Fruit fly (Drosophila melanogaster) whole organism, embryonic: ENCODE results near the gene CG2747.

Source experiments
- Atf3 ChIP-seq: fragments of 200-800 bp; sonication (Bioruptor generic); optimal IDR thresholded peaks from 3 replicates; lab custom pipeline; 2016; ENCODE audit warnings: missing biosample characterization, missing genetic modification characterization
- CG10366 ChIP-seq: fragments of 200-800 bp; sonication (Bioruptor generic); IDR thresholded peaks from 2 replicates; pipeline ENCODE4 v1.3.6; 2022; ENCODE audit warnings: missing biosample characterization, missing genetic modification characterization
- CG11093 ChIP-seq: fragments of 200-800 bp; sonication (Bioruptor generic); IDR thresholded peaks from 3 replicates; pipeline ENCODE4 v1.3.6; 2022; ENCODE audit warnings: missing biosample characterization, missing genetic modification characterization
- CG12104 ChIP-seq: fragments of 200-800 bp; sonication (Bioruptor generic); optimal IDR thresholded peaks from 3 replicates; lab custom pipeline; 2016; ENCODE audit warnings: missing biosample characterization, missing genetic modification characterization
- CG13123 ChIP-seq: fragments of 200-800 bp; sonication (Bioruptor generic); optimal IDR thresholded peaks from 2 replicates; lab custom pipeline; 2016; ENCODE audit warnings: missing biosample characterization, missing genetic modification characterization
- CG15073 ChIP-seq: fragments of 200-800 bp; sonication (Bioruptor generic); optimal IDR thresholded peaks from 2 replicates; lab custom pipeline; 2016; ENCODE audit warnings: missing biosample characterization, missing genetic modification characterization
- CG15479 ChIP-seq: fragments of 200-800 bp; sonication (Bioruptor generic); optimal IDR thresholded peaks from 3 replicates; lab custom pipeline; 2019; ENCODE audit warnings: missing biosample characterization, mild to moderate bottlenecking, missing genetic modification characterization, moderate library complexity
- CG15601 ChIP-seq: fragments of 200-800 bp; sonication (Bioruptor generic); optimal IDR thresholded peaks from 3 replicates; lab custom pipeline; 2019; ENCODE audit warnings: missing biosample characterization, mild to moderate bottlenecking, missing genetic modification characterization, moderate library complexity
- CG1603 ChIP-seq: fragments of 200-800 bp; sonication (Bioruptor generic); optimal IDR thresholded peaks from 2 replicates; lab custom pipeline; 2019; ENCODE audit warnings: missing biosample characterization, mild to moderate bottlenecking, missing genetic modification characterization, moderate library complexity
- CG1647 ChIP-seq: fragments of 200-800 bp; sonication (Bioruptor generic); optimal IDR thresholded peaks from 3 replicates; lab custom pipeline; 2016; ENCODE audit warnings: missing biosample characterization, missing genetic modification characterization
- CG18262 ChIP-seq: fragments of 200-800 bp; optimal IDR thresholded peaks from 3 replicates; lab custom pipeline; 2019; ENCODE audit warnings: missing biosample characterization, mild to moderate bottlenecking, missing genetic modification characterization, moderate library complexity
- CG18599 ChIP-seq: fragments of 200-800 bp; sonication (Bioruptor generic); optimal IDR thresholded peaks from 3 replicates; lab custom pipeline; 2017; ENCODE audit warnings: missing biosample characterization, missing genetic modification characterization, mild to moderate bottlenecking, moderate library complexity, missing genetic modification reagents
- CG2120 ChIP-seq: fragments of 200-800 bp; sonication (Bioruptor generic); optimal IDR thresholded peaks from 3 replicates; lab custom pipeline; 2016; ENCODE audit warnings: missing biosample characterization, missing genetic modification characterization
- CG30431 ChIP-seq: fragments of 200-800 bp; sonication (Bioruptor generic); optimal IDR thresholded peaks from 2 replicates; lab custom pipeline; 2017; ENCODE audit warnings: missing biosample characterization, missing genetic modification characterization
- CG3163 ChIP-seq: fragments of 200-800 bp; sonication (Bioruptor generic); optimal IDR thresholded peaks from 3 replicates; lab custom pipeline; 2016; ENCODE audit warnings: missing biosample characterization, missing genetic modification characterization
- CG32767 ChIP-seq: fragments of 200-800 bp; sonication (Bioruptor generic); IDR thresholded peaks from 2 replicates; pipeline ENCODE4 v1.3.6; 2022; ENCODE audit warnings: missing biosample characterization, missing genetic modification characterization
- CG4404 ChIP-seq: fragments of 200-800 bp; sonication (Bioruptor generic); IDR thresholded peaks from 2 replicates; pipeline ENCODE4 v1.3.6; 2022; ENCODE audit warnings: missing biosample characterization, missing genetic modification characterization
- CG6272 ChIP-seq: fragments of 200-800 bp; sonication (Bioruptor generic); IDR thresholded peaks from 2 replicates; pipeline ENCODE4 v1.3.6; 2022; ENCODE audit warnings: missing biosample characterization, missing genetic modification characterization
- CG6689 ChIP-seq: fragments of 200-800 bp; sonication (Bioruptor generic); IDR thresholded peaks from 2 replicates; pipeline ENCODE4 v1.3.6; 2022; ENCODE audit warnings: missing biosample characterization, missing genetic modification characterization
- CG6765 ChIP-seq: fragments of 200-800 bp; sonication (Bioruptor generic); optimal IDR thresholded peaks from 3 replicates; lab custom pipeline; 2017; ENCODE audit warnings: missing biosample characterization, mild to moderate bottlenecking, missing genetic modification characterization
- Dfd ChIP-seq, 2 experiments: fragments of >200 bp; optimal IDR thresholded peaks; 2 replicates each; lab custom pipeline; 2017; ENCODE audit warnings: missing biosample characterization in 2 of 2, missing genetic modification characterization in 2 of 2
- Doc2 ChIP-seq: fragments of 200-800 bp; sonication (Bioruptor generic); IDR thresholded peaks from 2 replicates; pipeline ENCODE4 v1.3.6; 2022; ENCODE audit warnings: missing biosample characterization, missing genetic modification characterization
- E2f2 ChIP-seq: fragments of 200-800 bp; sonication (Bioruptor generic); IDR thresholded peaks from 2 replicates; pipeline ENCODE4 v1.3.6; 2022; ENCODE audit warnings: missing biosample characterization, missing genetic modification characterization
- Fer1 ChIP-seq: fragments of 200-800 bp; sonication (Bioruptor generic); optimal IDR thresholded peaks from 2 replicates; lab custom pipeline; 2017; ENCODE audit warnings: missing biosample characterization, mild to moderate bottlenecking, missing genetic modification characterization
- Hand ChIP-seq: fragments of 200-800 bp; sonication (Bioruptor generic); optimal IDR thresholded peaks from 2 replicates; lab custom pipeline; 2017; ENCODE audit warnings: mild to moderate bottlenecking, missing biosample characterization, missing genetic modification reagents, missing genetic modification characterization
- Hey ChIP-seq: fragments of 200-800 bp; sonication (Bioruptor generic); optimal IDR thresholded peaks from 3 replicates; lab custom pipeline; 2018; ENCODE audit warnings: missing biosample characterization, mild to moderate bottlenecking, missing genetic modification characterization
- Hmr ChIP-seq: fragments of 200-800 bp; sonication (Bioruptor generic); optimal IDR thresholded peaks from 3 replicates; lab custom pipeline; 2017; ENCODE audit warnings: mild to moderate bottlenecking, missing biosample characterization, missing genetic modification reagents, missing genetic modification characterization
- Hr51 ChIP-seq, 2 experiments: fragments of 200-800 bp; sonication (Bioruptor generic); optimal IDR thresholded peaks; 2 replicates in 1 of 2; 3 replicates in 1 of 2; lab custom pipeline; 2016 to 2018; ENCODE audit warnings: missing biosample characterization in 2 of 2, missing genetic modification characterization in 2 of 2, mild to moderate bottlenecking in 1 of 2, moderate library complexity in 1 of 2
- Hr78 ChIP-seq, 2 experiments: fragments of 200-800 bp in 1 of 2; fragments of >200 bp in 1 of 2; sonication (Bioruptor generic) in 1 of 2; optimal IDR thresholded peaks; 2 replicates each; lab custom pipeline; 2017 to 2019; ENCODE audit warnings: missing biosample characterization in 2 of 2, missing genetic modification characterization in 2 of 2, mild to moderate bottlenecking in 1 of 2, moderate library complexity in 1 of 2
- Nf-YB ChIP-seq: fragments of 200-800 bp; sonication (Bioruptor generic); optimal IDR thresholded peaks from 3 replicates; lab custom pipeline; 2019; ENCODE audit warnings: missing biosample characterization, mild to moderate bottlenecking, missing genetic modification characterization, moderate library complexity
- Spps ChIP-seq: fragments of 200-800 bp; sonication (Bioruptor generic); optimal IDR thresholded peaks from 2 replicates; lab custom pipeline; 2018; ENCODE audit warnings: missing biosample characterization, mild to moderate bottlenecking, missing genetic modification characterization
- Sry-δ ChIP-seq: fragments of 200-800 bp; sonication (Bioruptor generic); optimal IDR thresholded peaks from 2 replicates; lab custom pipeline; 2016; ENCODE audit warnings: missing biosample characterization, missing genetic modification characterization
- Usf ChIP-seq: fragments of 200-800 bp; sonication (Bioruptor generic); optimal IDR thresholded peaks from 2 replicates; lab custom pipeline; 2017; ENCODE audit warnings: missing genotype, missing biosample characterization, missing genetic modification characterization
- ac ChIP-seq: fragments of 200-800 bp; sonication (Bioruptor generic); optimal IDR thresholded peaks from 3 replicates; lab custom pipeline; 2017; ENCODE audit warnings: missing biosample characterization, mild to moderate bottlenecking, missing genetic modification characterization
- chif ChIP-seq, 2 experiments: fragments of 200-800 bp; sonication (Bioruptor generic); optimal IDR thresholded peaks; 3 replicates each; lab custom pipeline; 2016; ENCODE audit warnings: missing biosample characterization in 2 of 2, missing genetic modification characterization in 2 of 2
- dmrt11E ChIP-seq: fragments of 200-800 bp; sonication (Bioruptor generic); optimal IDR thresholded peaks from 3 replicates; lab custom pipeline; 2018; ENCODE audit warnings: missing biosample characterization, mild to moderate bottlenecking, missing genetic modification characterization, moderate library complexity
- fd96Cb ChIP-seq: fragments of 200-800 bp; sonication (Bioruptor generic); optimal IDR thresholded peaks from 2 replicates; lab custom pipeline; 2018; ENCODE audit warnings: missing biosample characterization, mild to moderate bottlenecking, missing genetic modification characterization, moderate library complexity
- gcm2 ChIP-seq: fragments of 200-800 bp; sonication (Bioruptor generic); optimal IDR thresholded peaks from 2 replicates; lab custom pipeline; 2016; ENCODE audit warnings: missing biosample characterization, missing genetic modification characterization
- grau ChIP-seq: fragments of 200-800 bp; optimal IDR thresholded peaks from 3 replicates; lab custom pipeline; 2019; ENCODE audit warnings: missing biosample characterization, mild to moderate bottlenecking, missing genetic modification characterization, moderate library complexity
- her ChIP-seq: fragments of 200-800 bp; sonication (Bioruptor generic); optimal IDR thresholded peaks from 2 replicates; lab custom pipeline; 2016; ENCODE audit warnings: missing biosample characterization, missing genetic modification characterization
- hkb ChIP-seq, 2 experiments: fragments of 200-800 bp in 1 of 2; fragments of >200 bp in 1 of 2; sonication (Bioruptor generic) in 1 of 2; IDR thresholded peaks in 1 of 2; optimal IDR thresholded peaks in 1 of 2; 2 replicates each; pipeline versions ENCODE4 v1.3.6 to Lab custom; 2017 to 2022; ENCODE audit warnings: missing biosample characterization in 1 of 2, missing genetic modification characterization in 1 of 2
- jing ChIP-seq: fragments of 200-800 bp; sonication (Bioruptor generic); optimal IDR thresholded peaks from 2 replicates; lab custom pipeline; 2018; ENCODE audit warnings: missing biosample characterization, mild to moderate bottlenecking, missing genetic modification characterization
- onecut ChIP-seq: fragments of 200-800 bp; sonication (Bioruptor generic); IDR thresholded peaks from 2 replicates; pipeline ENCODE4 v1.3.6; 2022; ENCODE audit warnings: missing biosample characterization, missing genetic modification characterization
- phol ChIP-seq: fragments of 200-800 bp; sonication (Bioruptor generic); optimal IDR thresholded peaks from 3 replicates; lab custom pipeline; 2018; ENCODE audit warnings: missing biosample characterization, mild to moderate bottlenecking, missing genetic modification characterization, moderate library complexity
- pnt ChIP-seq: fragments of 200-800 bp; sonication (Bioruptor generic); optimal IDR thresholded peaks from 3 replicates; lab custom pipeline; 2016; ENCODE audit warnings: missing biosample characterization, missing genetic modification characterization
- ranshi ChIP-seq: fragments of 200-800 bp; sonication (Bioruptor generic); IDR thresholded peaks from 2 replicates; pipeline ENCODE4 v1.3.6; 2022; ENCODE audit warnings: missing biosample characterization, missing genetic modification characterization
- stc ChIP-seq: fragments of 200-800 bp; sonication (Bioruptor generic); IDR thresholded peaks from 2 replicates; pipeline ENCODE4 v1.3.6; 2022; ENCODE audit warnings: missing biosample characterization, missing genetic modification characterization
- tgo ChIP-seq: fragments of 200-800 bp; sonication (Bioruptor generic); IDR thresholded peaks from 3 replicates; pipeline ENCODE4 v1.3.6; 2022; ENCODE audit warnings: missing biosample characterization, missing genetic modification characterization
- wek ChIP-seq: fragments of 200-800 bp; sonication (Bioruptor generic); optimal IDR thresholded peaks from 3 replicates; lab custom pipeline; 2018; ENCODE audit warnings: missing biosample characterization, mild to moderate bottlenecking, missing genetic modification characterization, moderate library complexity

Gene CG2747

DNA sequence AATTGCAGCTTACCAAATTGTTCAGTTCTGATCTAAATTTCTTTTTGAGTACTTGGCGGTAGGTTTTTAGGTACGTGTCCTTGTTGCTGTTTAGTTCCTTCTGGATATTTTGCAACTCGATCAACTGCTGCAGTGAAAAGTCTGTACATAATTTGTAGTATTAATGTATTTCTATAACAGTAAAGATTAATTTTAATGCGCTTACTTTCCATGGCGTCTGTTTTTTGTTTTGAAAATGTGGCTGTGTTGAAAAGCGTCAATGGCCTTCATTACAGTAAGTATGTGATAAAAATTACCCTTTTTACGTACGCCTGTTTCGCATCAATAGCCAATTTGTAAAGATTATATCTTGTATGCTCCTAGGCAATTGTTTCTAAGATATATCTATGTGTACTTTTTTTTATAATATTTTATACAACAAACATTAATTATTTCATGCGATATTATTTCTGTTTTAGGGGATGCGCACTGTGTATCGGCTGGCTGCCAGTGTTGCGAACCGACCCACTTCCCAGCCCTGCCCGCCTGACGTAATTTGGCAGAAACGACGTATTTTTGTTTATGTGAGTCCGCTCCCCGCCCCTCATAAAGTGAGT, 29.4 kb downstream of the CG2747 start, which contains the start of the genes Kmn2 and CG2698 (continued):
- TF ChIP-seq Nf-YB (GFP tag; lab: Kevin White, UChicago): peak; percentile 82
- peak; percentile 80 for TF ChIP-seq ac (GFP tag; lab: Kevin White, UChicago)
- TF ChIP-seq CG18599 (GFP tag; lab: Kevin White, UChicago): peak; percentile 97
- peak; percentile 97 for TF ChIP-seq CG6272 (GFP tag; lab: Robert Waterston, UW)
- TF ChIP-seq Usf (GFP tag; lab: Kevin White, UChicago): peak; percentile 91
- peak; percentile 95 for TF ChIP-seq CG18262 (tag; lab: Kevin White, UChicago)
- peak; percentile 87 for TF ChIP-seq onecut (GFP tag; lab: Robert Waterston, UW)
- TF ChIP-seq wek: peak; percentile 44
- TF ChIP-seq phol (tag; lab: Kevin White, UChicago): peak; percentile 97
- TF ChIP-seq CG11093 (GFP tag; lab: Robert Waterston, UW): peak; percentile 98
- peak; percentile 57 for TF ChIP-seq CG1603 (tag; lab: Kevin White, UChicago)
- peak; percentile 96 for TF ChIP-seq Hmr (GFP tag; lab: Kevin White, UChicago)
- peak; percentile 47 for TF ChIP-seq Sry-δ (GFP tag; lab: Kevin White, UChicago)
- TF ChIP-seq Hand (GFP tag; lab: Kevin White, UChicago): peak; percentile 88
- TF ChIP-seq chif (GFP tag; optimal IDR thresholded peaks at IDR 0.05; lab: Kevin White, UChicago): peak; percentile 75 to 91
- peak; percentile 91 for TF ChIP-seq CG30431
- TF ChIP-seq E2f2 (GFP tag; lab: Robert Waterston, UW): peak; percentile 92
- TF ChIP-seq CG1647 (GFP tag; lab: Kevin White, UChicago): peak; percentile 79
- peak; percentile 84 for TF ChIP-seq Spps
- peak; percentile 96 for TF ChIP-seq fd96Cb (tag; lab: Kevin White, UChicago)
- TF ChIP-seq pnt (GFP tag; lab: Kevin White, UChicago): peak; percentile 81
- TF ChIP-seq her: peak; percentile 10
- TF ChIP-seq ranshi (GFP tag; lab: Robert Waterston, UW): peak; percentile 97
- TF ChIP-seq dmrt11E: peak; percentile 94
- TF ChIP-seq CG4404 (GFP tag; lab: Robert Waterston, UW): peak; percentile 97
- TF ChIP-seq CG2120 (GFP tag; lab: Kevin White, UChicago): peak; percentile 95
- TF ChIP-seq Fer1: peak; percentile 96
- peak; percentile 92 for TF ChIP-seq CG12104 (GFP tag; lab: Kevin White, UChicago)
- peak; percentile 98 for TF ChIP-seq CG6689 (GFP tag; lab: Robert Waterston, UW)
- peak; percentile 61 for TF ChIP-seq Hey (tag; lab: Kevin White, UChicago)
- peak; percentile 72 for TF ChIP-seq hkb (optimal IDR thresholded peaks at IDR 0.05; lab: Kevin White, UChicago)
- peak; percentile 97 for TF ChIP-seq hkb (GFP tag; IDR thresholded peaks at IDR 0.05; lab: Robert Waterston, UW)
- peak; percentile 80 to 94 for TF ChIP-seq Hr51 (GFP tag; optimal IDR thresholded peaks at IDR 0.05; lab: Kevin White, UChicago)
- peak; percentile 92 for TF ChIP-seq Doc2
- TF ChIP-seq CG10366 (GFP tag; lab: Robert Waterston, UW): peak; percentile 98
- TF ChIP-seq CG15601 (tag; lab: Kevin White, UChicago): peak; percentile 91
- peak; percentile 85 for TF ChIP-seq jing (GFP tag; lab: Kevin White, UChicago)
- peak; percentile 97 for TF ChIP-seq stc
- TF ChIP-seq CG32767 (GFP tag; lab: Robert Waterston, UW): peak; percentile 97
- TF ChIP-seq CG15073 (GFP tag; lab: Kevin White, UChicago): peak; percentile 75
- no peak for TF ChIP-seq Dfd (GFP tag; optimal IDR thresholded peaks at IDR 0.05; lab: Kevin White, UChicago)
- TF ChIP-seq grau: peak; percentile 100
- peak; percentile 99 for TF ChIP-seq tgo (GFP tag; lab: Robert Waterston, UW)
- TF ChIP-seq Hr78 (GFP tag; optimal IDR thresholded peaks at IDR 0.05; lab: Kevin White, UChicago): peak in 1 of 2 experiments; percentile 67
- peak; percentile 46 for TF ChIP-seq CG3163 (GFP tag; lab: Kevin White, UChicago)
- peak; percentile 73 for TF ChIP-seq gcm2 (GFP tag; lab: Kevin White, UChicago)
- peak; percentile 88 for TF ChIP-seq CG6765 (GFP tag; lab: Kevin White, UChicago)
- TF ChIP-seq CG13123: peak; percentile 85
- TF ChIP-seq CG15479 (GFP tag; lab: Kevin White, UChicago): no peak
- peak; percentile 76 for TF ChIP-seq Atf3 (GFP tag; lab: Kevin White, UChicago)
